Worm (Caenorhabditis elegans): ENCODE results near the gene thoc-2.

- TF ChIP-seq nhr-90 (tag; optimal IDR thresholded peaks at IDR 0.05) (no peak), dpl-1 (GFP tag; optimal IDR thresholded peaks at IDR 0.05) (no peak)
Measured at ce11 chrIII:6419409-6419944, 51.6 kb downstream of the thoc-2 start, which contains the start of gene atgl-1.

Data from whole organism, young adult.